Fruit fly (Drosophila melanogaster): ENCODE data around the gene prg.

DNA sequence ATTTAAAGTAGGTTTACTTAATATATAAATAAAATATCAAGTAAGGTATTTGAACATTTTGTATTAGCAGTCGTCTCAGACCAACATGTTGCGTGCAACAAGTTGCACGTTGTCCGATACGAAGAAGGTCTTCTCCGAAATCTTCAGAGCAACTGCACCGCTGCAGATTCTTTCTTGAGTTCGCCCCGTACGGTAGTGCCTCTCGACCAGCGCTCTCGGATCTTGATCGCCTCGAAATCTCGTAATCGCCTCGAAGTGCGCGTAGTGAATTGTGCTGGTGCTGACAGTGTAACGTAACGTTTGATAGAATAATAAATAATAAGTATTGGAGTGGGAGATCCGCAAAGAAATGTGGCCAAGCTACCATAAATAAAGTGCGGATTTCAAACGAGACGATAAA lies 2.4 kb downstream of the prg start, which contains the start of gene dachs:
- no peak for TF ChIP-seq CTCF (optimal IDR thresholded peaks at IDR 0.05)
- TF ChIP-seq CG8478 (optimal IDR thresholded peaks at IDR 0.05): no peak
